Worm (Caenorhabditis elegans) whole organism, L4 larva: ENCODE measurements around the gene mesp-1.

Experiments
- ama-1 ChIP-seq: fragments of 150-350 bp; optimal IDR thresholded peaks from 2 replicates; lab custom pipeline; 2014; ENCODE audit warnings: inconsistent platforms, mixed read lengths
- ceh-82 ChIP-seq: sonication (generic microtip); optimal IDR thresholded peaks from 2 replicates; lab custom pipeline; 2017; ENCODE audit warnings: missing biosample characterization, missing genetic modification characterization
- dve-1 ChIP-seq: sonication (generic microtip); optimal IDR thresholded peaks from 2 replicates; lab custom pipeline; 2017; ENCODE audit warnings: antibody characterized with exemption, mild to moderate bottlenecking, missing genetic modification characterization, missing compliant biosample characterization; ENCODE audit not compliant: insufficient read depth
- nhr-77 ChIP-seq: fragments of 150-350 bp; optimal IDR thresholded peaks from 2 replicates; lab custom pipeline; 2014; ENCODE audit warnings: missing biosample characterization, missing genetic modification characterization
- pqm-1 ChIP-seq: sonication (generic microtip); optimal IDR thresholded peaks from 2 replicates; lab custom pipeline; 2017; ENCODE audit warnings: missing biosample characterization, missing genetic modification characterization

DNA sequence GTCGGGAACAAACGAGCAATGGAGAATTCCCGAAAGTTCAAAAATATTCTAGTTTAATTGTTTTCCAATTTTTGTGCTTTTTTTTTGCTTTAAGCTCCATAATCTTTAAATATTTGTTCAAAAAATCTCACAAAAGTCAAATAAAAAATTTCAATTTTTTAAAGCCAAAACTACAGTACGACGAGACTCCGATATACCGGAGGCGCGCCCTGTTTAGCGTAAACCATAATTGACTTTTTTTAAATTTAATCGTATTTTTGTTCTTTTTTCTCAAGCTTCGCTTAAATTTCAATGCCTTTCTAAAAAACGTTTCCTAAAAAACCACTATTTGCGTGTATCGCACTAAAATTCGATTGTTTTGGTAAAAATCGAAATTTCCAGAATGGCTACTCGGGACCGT, 42.2 kb upstream of the mesp-1 start, which contains the start of gene syx-4:
- TF ChIP-seq ceh-82 (tag; lab: Kevin White, UChicago) (no peak), nhr-77 (no peak), dve-1 (tag; lab: Kevin White, UChicago) (no peak), pqm-1 (tag; lab: Kevin White, UChicago) (no peak), ama-1 (lab: Kevin White, UChicago) (no peak)
